Fruit fly (Drosophila melanogaster) whole organism, embryonic: Measurements from ENCODE around the gene CG32052.
A peak's percentile ranks its signal among the peaks of the same experiment; 100 is the strongest.

Source experiments
- Abd-B ChIP-seq: fragments of 200-800 bp; sonication (Bioruptor generic); optimal IDR thresholded peaks from 2 replicates; lab custom pipeline; 2018; ENCODE audit warnings: missing biosample characterization, mild to moderate bottlenecking, missing genetic modification characterization, moderate library complexity
- Adf1 ChIP-seq: fragments of 200-800 bp; sonication (Bioruptor generic); IDR thresholded peaks from 2 replicates; pipeline ENCODE4 v1.3.6; 2022; ENCODE audit warnings: missing biosample characterization, missing genetic modification characterization
- Aef1 ChIP-seq: fragments of 200-800 bp; sonication (Bioruptor generic); IDR thresholded peaks from 3 replicates; pipeline ENCODE4 v1.3.6; 2022; ENCODE audit warnings: missing biosample characterization, missing genetic modification characterization
- CG10321 ChIP-seq: fragments of 200-800 bp; sonication (Bioruptor generic); IDR thresholded peaks from 2 replicates; pipeline ENCODE4 v1.3.6; 2022; ENCODE audit warnings: missing biosample characterization, missing genetic modification characterization
- CG10565 ChIP-seq: fragments of 200-800 bp; sonication (Bioruptor generic); optimal IDR thresholded peaks from 3 replicates; lab custom pipeline; 2016; ENCODE audit warnings: missing biosample characterization, mild to moderate bottlenecking, missing genetic modification characterization
- CG12155 ChIP-seq: fragments of 200-800 bp; sonication (Bioruptor generic); optimal IDR thresholded peaks from 3 replicates; lab custom pipeline; 2016; ENCODE audit warnings: missing biosample characterization, missing genetic modification characterization
- CG14441 ChIP-seq: fragments of 200-800 bp; sonication (Bioruptor generic); IDR thresholded peaks from 2 replicates; pipeline ENCODE4 v1.3.6; 2022; ENCODE audit warnings: missing biosample characterization, missing genetic modification characterization
- CG15514 ChIP-seq: fragments of 200-800 bp; sonication (Bioruptor generic); optimal IDR thresholded peaks from 3 replicates; lab custom pipeline; 2017; ENCODE audit warnings: missing biosample characterization, missing genetic modification characterization, mild to moderate bottlenecking, moderate library complexity, missing genetic modification reagents
- CG17385 ChIP-seq: fragments of 200-800 bp; sonication (Bioruptor generic); optimal IDR thresholded peaks from 3 replicates; lab custom pipeline; 2018; ENCODE audit warnings: missing biosample characterization, mild to moderate bottlenecking, missing genetic modification characterization
- CG34422 ChIP-seq: fragments of 200-800 bp; sonication (Bioruptor generic); IDR thresholded peaks from 3 replicates; pipeline ENCODE4 v1.3.6; 2022; ENCODE audit warnings: missing biosample characterization, missing genetic modification characterization
- CG5245 ChIP-seq: fragments of 200-800 bp; sonication (Bioruptor generic); optimal IDR thresholded peaks from 3 replicates; lab custom pipeline; 2016; ENCODE audit warnings: missing biosample characterization, missing genetic modification characterization
- CG6791 ChIP-seq: fragments of 200-800 bp; sonication (Bioruptor generic); IDR thresholded peaks from 3 replicates; pipeline ENCODE4 v1.3.6; 2022; ENCODE audit warnings: missing biosample characterization, missing genetic modification characterization; ENCODE audit not compliant: partially characterized antibody
- CG7372 ChIP-seq: fragments of 200-800 bp; sonication (Bioruptor generic); IDR thresholded peaks from 2 replicates; pipeline ENCODE4 v1.3.6; 2022; ENCODE audit warnings: missing biosample characterization, missing genetic modification characterization
- CG7928 ChIP-seq: fragments of 200-800 bp; sonication (Bioruptor generic); optimal IDR thresholded peaks from 2 replicates; lab custom pipeline; 2017; ENCODE audit warnings: missing biosample characterization, mild to moderate bottlenecking, missing genetic modification characterization
- CG7963 ChIP-seq: fragments of 200-800 bp; sonication (Bioruptor generic); IDR thresholded peaks from 3 replicates; pipeline ENCODE4 v1.3.6; 2022; ENCODE audit warnings: missing biosample characterization, missing genetic modification characterization; ENCODE audit not compliant: partially characterized antibody
- CG9817 ChIP-seq: fragments of 200-800 bp; sonication (Bioruptor generic); optimal IDR thresholded peaks from 2 replicates; lab custom pipeline; 2018; ENCODE audit warnings: missing biosample characterization, mild to moderate bottlenecking, missing genetic modification characterization, moderate library complexity
- CHES-1-like ChIP-seq: fragments of 200-800 bp; sonication (Bioruptor generic); optimal IDR thresholded peaks from 2 replicates; lab custom pipeline; 2016; ENCODE audit warnings: missing biosample characterization, missing genetic modification characterization
- CTCF ChIP-seq: fragments of 200-800 bp; sonication (Bioruptor generic); optimal IDR thresholded peaks from 2 replicates; lab custom pipeline; 2017; ENCODE audit warnings: missing biosample characterization, mild to moderate bottlenecking, missing genetic modification characterization, moderate library complexity
- Doc3 ChIP-seq: fragments of 200-800 bp; sonication (Bioruptor generic); IDR thresholded peaks from 3 replicates; pipeline ENCODE4 v1.3.6; 2022; ENCODE audit warnings: missing biosample characterization, missing genetic modification characterization; ENCODE audit not compliant: partially characterized antibody
- Dref ChIP-seq: fragments of 200-800 bp; sonication (Bioruptor generic); IDR thresholded peaks from 2 replicates; pipeline ENCODE4 v1.3.6; 2022; ENCODE audit warnings: missing biosample characterization, missing genetic modification characterization
- HHEX ChIP-seq: fragments of 200-800 bp; sonication (Bioruptor generic); optimal IDR thresholded peaks from 3 replicates; lab custom pipeline; 2017; ENCODE audit warnings: missing biosample characterization, mild to moderate bottlenecking, missing genetic modification characterization, missing genetic modification reagents
- HLH54F ChIP-seq: fragments of 200-800 bp; sonication (Bioruptor generic); optimal IDR thresholded peaks from 3 replicates; lab custom pipeline; 2016; ENCODE audit warnings: missing biosample characterization, missing genetic modification characterization
- Hsf ChIP-seq: fragments of 200-800 bp; sonication (Bioruptor generic); optimal IDR thresholded peaks from 3 replicates; lab custom pipeline; 2016; ENCODE audit warnings: missing biosample characterization, missing genetic modification characterization
- MTF-1 ChIP-seq: fragments of 200-800 bp; sonication (Bioruptor generic); optimal IDR thresholded peaks from 2 replicates; lab custom pipeline; 2018; ENCODE audit warnings: missing biosample characterization, mild to moderate bottlenecking, missing genetic modification characterization, borderline replicate concordance
- Max ChIP-seq: fragments of 200-800 bp; sonication (Bioruptor generic); optimal IDR thresholded peaks from 2 replicates; lab custom pipeline; 2016; ENCODE audit warnings: missing biosample characterization, mild to moderate bottlenecking, missing genetic modification characterization
- Med ChIP-seq: fragments of 200-800 bp; sonication (Bioruptor generic); peaks from one replicate; lab custom pipeline; 2016; ENCODE audit warnings: missing biosample characterization, missing genetic modification characterization, mild to moderate bottlenecking, inconsistent platforms, moderate library complexity
- Opbp ChIP-seq: fragments of 200-800 bp; sonication (Bioruptor generic); IDR thresholded peaks from 3 replicates; pipeline ENCODE4 v1.3.6; 2022; ENCODE audit warnings: missing biosample characterization, missing genetic modification characterization; ENCODE audit not compliant: partially characterized antibody
- Pdp1 ChIP-seq, 2 experiments: fragments of 200-800 bp; sonication (Bioruptor generic); optimal IDR thresholded peaks; 3 replicates each; lab custom pipeline; 2016; ENCODE audit warnings: missing biosample characterization in 2 of 2, missing genetic modification characterization in 2 of 2, mild to moderate bottlenecking in 1 of 2, moderate library complexity in 1 of 2
- Rfx ChIP-seq: fragments of 200-800 bp; sonication (Bioruptor generic); IDR thresholded peaks from 2 replicates; pipeline ENCODE4 v1.3.6; 2022; ENCODE audit warnings: missing biosample characterization, missing genetic modification characterization
- Scr ChIP-seq: fragments of 200-800 bp; sonication (Bioruptor generic); IDR thresholded peaks from 2 replicates; pipeline ENCODE4 v1.3.6; 2022; ENCODE audit warnings: missing biosample characterization, missing genetic modification characterization; ENCODE audit not compliant: partially characterized antibody
- Sin3A ChIP-seq: fragments of >200 bp; optimal IDR thresholded peaks from 2 replicates; lab custom pipeline; 2018
- Sox102F ChIP-seq: fragments of 200-800 bp; sonication (Bioruptor generic); optimal IDR thresholded peaks from 2 replicates; lab custom pipeline; 2018; ENCODE audit warnings: missing biosample characterization, mild to moderate bottlenecking, missing genetic modification characterization, moderate library complexity
- bsh ChIP-seq, 2 experiments: fragments of 200-800 bp; sonication (Bioruptor generic); optimal IDR thresholded peaks; 2 replicates each; lab custom pipeline; 2017 to 2018; ENCODE audit warnings: mild to moderate bottlenecking in 2 of 2, missing biosample characterization in 2 of 2, missing genetic modification characterization in 2 of 2, moderate library complexity in 1 of 2
- chinmo ChIP-seq: fragments of 200-800 bp; sonication (Bioruptor generic); IDR thresholded peaks from 4 replicates; pipeline ENCODE4 v1.3.6; 2022; ENCODE audit warnings: missing biosample characterization, missing genetic modification characterization; ENCODE audit not compliant: partially characterized antibody
- chn ChIP-seq: fragments of 200-800 bp; sonication (Bioruptor generic); optimal IDR thresholded peaks from 2 replicates; lab custom pipeline; 2016; ENCODE audit warnings: missing biosample characterization, missing genetic modification characterization
- ham ChIP-seq: fragments of 200-800 bp; sonication (Bioruptor generic); IDR thresholded peaks from 2 replicates; pipeline ENCODE4 v1.3.6; 2022; ENCODE audit warnings: missing biosample characterization, missing genetic modification characterization
- inv ChIP-seq: fragments of 200-800 bp; sonication (Bioruptor generic); IDR thresholded peaks from 2 replicates; pipeline ENCODE4 v1.3.6; 2022; ENCODE audit warnings: missing biosample characterization, missing genetic modification characterization; ENCODE audit not compliant: partially characterized antibody
- ken ChIP-seq: fragments of 200-800 bp; sonication (Bioruptor generic); IDR thresholded peaks from 3 replicates; pipeline ENCODE4 v1.3.6; 2022; ENCODE audit warnings: missing biosample characterization, missing genetic modification characterization
- knrl ChIP-seq: fragments of 200-800 bp; sonication (Bioruptor generic); IDR thresholded peaks from 3 replicates; pipeline ENCODE4 v1.3.6; 2022; ENCODE audit warnings: missing biosample characterization, missing genetic modification characterization; ENCODE audit not compliant: partially characterized antibody
- lbe ChIP-seq: fragments of 200-800 bp; sonication (Bioruptor generic); optimal IDR thresholded peaks from 2 replicates; lab custom pipeline; 2016; ENCODE audit warnings: missing biosample characterization, mild to moderate bottlenecking, missing genetic modification characterization
- p53 ChIP-seq: fragments of 200-800 bp; sonication (Bioruptor generic); optimal IDR thresholded peaks from 2 replicates; lab custom pipeline; 2016; ENCODE audit warnings: missing biosample characterization, missing genetic modification characterization
- phol ChIP-seq: fragments of 200-800 bp; sonication (Bioruptor generic); optimal IDR thresholded peaks from 3 replicates; lab custom pipeline; 2018; ENCODE audit warnings: missing biosample characterization, mild to moderate bottlenecking, missing genetic modification characterization, moderate library complexity
- rib ChIP-seq: fragments of 200-800 bp; sonication (Bioruptor generic); IDR thresholded peaks from 2 replicates; pipeline ENCODE4 v1.3.6; 2022; ENCODE audit warnings: missing biosample characterization, missing genetic modification characterization
- ssp ChIP-seq: fragments of 200-800 bp; sonication (Bioruptor generic); IDR thresholded peaks from 2 replicates; pipeline ENCODE4 v1.3.6; 2022; ENCODE audit warnings: missing biosample characterization, missing genetic modification characterization
- trh ChIP-seq: fragments of 200-800 bp; sonication (Bioruptor generic); optimal IDR thresholded peaks from 2 replicates; lab custom pipeline; 2016; ENCODE audit warnings: missing biosample characterization, missing genetic modification characterization
- z ChIP-seq: fragments of 200-800 bp; sonication (Bioruptor generic); IDR thresholded peaks from 3 replicates; pipeline ENCODE4 v1.3.6; 2022; ENCODE audit warnings: missing biosample characterization, missing genetic modification characterization
- zen ChIP-seq: fragments of 200-800 bp; sonication (Bioruptor generic); optimal IDR thresholded peaks from 3 replicates; lab custom pipeline; 2018; ENCODE audit warnings: missing biosample characterization, mild to moderate bottlenecking, missing genetic modification characterization, moderate library complexity

Gene CG32052

DNA sequence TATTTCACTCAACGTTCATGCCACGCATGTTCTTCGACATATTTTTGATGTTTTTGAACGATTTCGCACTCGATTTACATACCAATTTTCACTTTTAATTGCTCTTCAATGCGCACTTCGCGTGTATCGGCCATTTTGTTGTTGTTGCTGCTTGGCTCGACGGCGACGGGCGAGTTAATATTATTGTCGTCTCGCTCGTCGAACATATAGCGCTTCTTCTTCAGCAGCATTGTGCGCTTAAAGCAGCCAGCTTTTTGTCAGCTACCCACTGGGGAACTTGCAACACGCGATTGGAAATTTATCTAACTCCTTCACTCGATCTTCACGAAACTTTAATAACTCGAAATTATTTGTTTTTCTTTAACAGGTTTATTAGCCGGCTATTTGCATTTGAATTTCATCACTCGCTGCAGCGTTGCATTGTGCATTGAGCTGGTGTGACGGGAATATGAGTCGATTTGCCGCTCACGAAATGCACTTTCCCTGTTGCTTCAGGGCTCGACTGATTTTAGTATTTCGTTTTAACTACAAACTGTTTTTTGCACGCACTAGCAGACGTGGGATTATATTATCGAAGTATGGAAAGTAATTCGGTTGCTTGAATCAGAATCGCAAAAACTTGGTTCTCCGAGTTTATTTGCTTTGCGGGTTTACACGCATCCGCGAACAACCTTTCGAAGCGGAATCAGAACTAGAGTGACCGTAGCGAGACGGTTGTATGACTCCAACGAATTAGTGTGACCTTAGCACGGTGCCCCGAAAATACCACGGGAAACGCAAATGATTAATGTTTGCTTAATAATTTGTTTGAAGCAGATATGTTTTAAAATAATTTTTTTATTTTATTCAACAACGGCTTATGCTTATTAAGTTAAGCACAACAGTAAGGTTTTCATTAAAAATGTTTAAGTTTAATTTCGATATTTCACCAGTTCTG is 68.0 kb downstream of the CG32052 start, which contains the start of gene RasGAP1 (continued):
- TF ChIP-seq rib, result peak; percentile 26; the same call in 1 of the 2 replicates
- TF ChIP-seq HLH54F, result peak; percentile 4
- TF ChIP-seq phol, result peak; percentile 80
- TF ChIP-seq CHES-1-like, result peak; percentile 50
- TF ChIP-seq p53 (GFP tag; lab: Kevin White, UChicago), result no peak
- TF ChIP-seq z, result 0 out of 3 replicates have a peak, but pooled peaks have one; percentile 36
- TF ChIP-seq MTF-1, result peak; percentile 13
- peak; percentile 65 for TF ChIP-seq CG15514
- TF ChIP-seq Dref (GFP tag; lab: Robert Waterston, UW), result peak; percentile 56
- peak; percentile 28; the same call in 1 of the 2 replicates for TF ChIP-seq inv
- TF ChIP-seq trh, result no peak
- TF ChIP-seq lbe, result peak; percentile 0
- TF ChIP-seq Scr (GFP tag; lab: Robert Waterston, UW), result 0 out of 2 replicates have a peak, but pooled peaks have one; percentile 36
- no peak for TF ChIP-seq CG10565 (GFP tag; lab: Kevin White, UChicago)
- TF ChIP-seq Adf1 (GFP tag; lab: Robert Waterston, UW), result peak; percentile 44
- TF ChIP-seq CG10321 (GFP tag; lab: Robert Waterston, UW), result peak; percentile 97
- no peak for TF ChIP-seq CG7928 (GFP tag; lab: Kevin White, UChicago)
- TF ChIP-seq ken (GFP tag; lab: Robert Waterston, UW), result peak; percentile 35; the same call in 2 of the 3 replicates
- peak; percentile 83 for TF ChIP-seq CG17385 (GFP tag; lab: Kevin White, UChicago)
- 0 out of 2 replicates have a peak, but pooled peaks have one; percentile 12 for TF ChIP-seq Rfx (GFP tag; lab: Robert Waterston, UW)
- TF ChIP-seq ssp (GFP tag; lab: Robert Waterston, UW), result peak; percentile 26; the same call in 1 of the 2 replicates
- TF ChIP-seq Opbp, result peak; percentile 55; the same call in 2 of the 3 replicates
- TF ChIP-seq CG14441 (GFP tag; lab: Robert Waterston, UW), result 0 out of 2 replicates have a peak, but pooled peaks have one; percentile 8
- TF ChIP-seq Med (GFP tag; lab: Kevin White, UChicago), result peak; percentile 71
- peak in 1 of 2 experiments; percentile 10 for TF ChIP-seq Pdp1 (GFP tag; optimal IDR thresholded peaks at IDR 0.05; lab: Kevin White, UChicago)
- peak; percentile 5 for TF ChIP-seq CTCF (GFP tag; lab: Kevin White, UChicago)
- TF ChIP-seq Hsf (GFP tag; lab: Kevin White, UChicago), result no peak
- peak; percentile 51; the same call in 1 of the 3 replicates for TF ChIP-seq knrl (GFP tag; lab: Robert Waterston, UW)
- no peak for TF ChIP-seq ham (GFP tag; lab: Robert Waterston, UW)
- peak; percentile 16 for TF ChIP-seq Max (GFP tag; lab: Kevin White, UChicago)
- TF ChIP-seq Abd-B (GFP tag; lab: Kevin White, UChicago), result peak; percentile 15
- TF ChIP-seq chn (GFP tag; lab: Kevin White, UChicago), result peak; percentile 36
- peak; percentile 53; the same call in 2 of the 3 replicates for TF ChIP-seq CG6791 (GFP tag; lab: Robert Waterston, UW)
- TF ChIP-seq Sin3A (lab: Kevin White, UChicago), result peak; percentile 94
- TF ChIP-seq CG5245, result no peak
- no peak for TF ChIP-seq CG7372 (GFP tag; lab: Robert Waterston, UW)
- TF ChIP-seq zen, result no peak
- TF ChIP-seq CG34422 (GFP tag; lab: Robert Waterston, UW), result peak; percentile 72
- peak; percentile 5 for TF ChIP-seq HHEX (GFP tag; lab: Kevin White, UChicago)
- TF ChIP-seq CG12155 (GFP tag; lab: Kevin White, UChicago), result peak; percentile 82
- peak; percentile 77 for TF ChIP-seq Aef1 (GFP tag; lab: Robert Waterston, UW)
- TF ChIP-seq Sox102F (GFP tag; lab: Kevin White, UChicago), result no peak
- 0 out of 3 replicates have a peak, but pooled peaks have one; percentile 44 for TF ChIP-seq Doc3 (GFP tag; lab: Robert Waterston, UW)
- peak; percentile 9 for TF ChIP-seq CG9817
- TF ChIP-seq bsh (GFP tag; optimal IDR thresholded peaks at IDR 0.05; lab: Kevin White, UChicago), result no peak
- peak; percentile 94; the same call in 2 of the 4 replicates for TF ChIP-seq chinmo (GFP tag; lab: Robert Waterston, UW)
- 0 out of 3 replicates have a peak, but pooled peaks have one; percentile 33 for TF ChIP-seq CG7963 (GFP tag; lab: Robert Waterston, UW)
